Worm (Caenorhabditis elegans): Measurements from ENCODE around the gene daf-2.

The daf-2 gene

DNA sequence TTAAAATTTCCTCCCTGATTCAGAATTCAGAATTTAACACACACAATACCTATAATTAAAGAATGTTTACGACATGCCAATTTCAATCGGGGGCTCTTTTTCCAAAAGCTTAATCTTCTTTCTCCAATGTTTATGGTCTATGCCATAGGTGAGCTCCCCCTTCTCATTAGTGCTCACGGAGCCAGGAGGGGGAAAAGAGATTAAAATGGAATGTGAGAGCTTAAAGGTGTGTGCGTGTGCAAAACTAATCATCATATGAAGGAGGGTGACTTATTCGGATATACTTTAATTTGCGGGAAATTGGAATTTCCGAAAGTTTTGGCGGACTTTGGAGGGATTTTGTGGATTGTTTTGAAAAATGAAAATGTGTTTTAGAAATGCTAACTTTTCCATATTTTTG is 57.6 kb downstream of the daf-2 start:
- no peak for TF ChIP-seq fos-1 (tag; optimal IDR thresholded peaks at IDR 0.05)
- no peak for TF ChIP-seq lsy-12 (tag; optimal IDR thresholded peaks at IDR 0.05)
- no peak for TF ChIP-seq nhr-77 (tag; optimal IDR thresholded peaks at IDR 0.05)
- TF ChIP-seq nhr-11 (tag; optimal IDR thresholded peaks at IDR 0.05) = no peak

DNA sequence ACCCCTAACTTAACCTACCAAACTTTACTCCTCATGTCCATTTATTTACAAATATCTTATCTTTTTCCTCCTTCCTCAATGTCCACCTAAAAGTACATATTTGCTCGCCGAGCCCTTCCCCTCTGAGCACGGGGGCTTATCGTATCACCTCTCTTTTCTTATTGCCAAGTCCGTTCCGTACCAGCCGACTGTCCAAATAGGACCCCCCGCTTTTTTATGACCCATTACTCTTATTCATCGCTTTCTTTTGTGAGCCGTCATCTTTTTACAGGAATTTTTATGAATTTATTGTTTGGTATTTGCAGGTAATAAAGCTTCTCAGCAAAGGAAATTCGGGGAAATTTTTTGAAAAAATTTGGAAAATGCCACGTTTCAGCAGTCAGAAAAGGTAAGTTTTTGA is 58.5 kb downstream of the daf-2 start, which contains the start of gene Y55D5A.1:
Gene Y55D5A.1, plus strand, starts transcription at position 301 of the 400 bp plus-strand sequence.
- no peak for TF ChIP-seq nhr-11 (tag; optimal IDR thresholded peaks at IDR 0.05)
- no peak for TF ChIP-seq elt-1 (tag; optimal IDR thresholded peaks at IDR 0.05)
- TF ChIP-seq tbx-2 (tag; optimal IDR thresholded peaks at IDR 0.05) = no peak
- peak; percentile 19 for TF ChIP-seq pha-4 (tag; optimal IDR thresholded peaks at IDR 0.05)

DNA sequence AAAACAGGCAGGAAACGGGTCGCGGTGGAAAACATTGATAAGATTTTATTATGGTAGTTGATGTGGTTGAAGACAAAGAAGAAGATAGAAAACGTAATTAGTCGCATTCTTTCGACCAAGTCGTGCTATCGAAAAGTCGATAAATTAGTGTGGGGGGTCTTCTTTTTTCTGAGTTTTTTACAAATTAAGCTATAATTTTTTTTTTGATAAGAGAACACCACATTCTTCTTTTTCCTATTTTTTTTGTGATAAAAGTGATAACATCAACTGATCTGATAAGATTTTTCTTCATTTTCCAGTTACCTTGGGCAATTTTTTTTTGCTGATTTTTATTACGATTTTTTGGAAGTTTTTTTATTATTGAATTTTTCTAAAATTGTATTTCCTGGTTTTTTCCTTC is 59.7 kb downstream of the daf-2 start:
- TF ChIP-seq egl-27 (tag; optimal IDR thresholded peaks at IDR 0.05) (no peak), elt-2 (tag; optimal IDR thresholded peaks at IDR 0.05) (peak; percentile 55)

DNA sequence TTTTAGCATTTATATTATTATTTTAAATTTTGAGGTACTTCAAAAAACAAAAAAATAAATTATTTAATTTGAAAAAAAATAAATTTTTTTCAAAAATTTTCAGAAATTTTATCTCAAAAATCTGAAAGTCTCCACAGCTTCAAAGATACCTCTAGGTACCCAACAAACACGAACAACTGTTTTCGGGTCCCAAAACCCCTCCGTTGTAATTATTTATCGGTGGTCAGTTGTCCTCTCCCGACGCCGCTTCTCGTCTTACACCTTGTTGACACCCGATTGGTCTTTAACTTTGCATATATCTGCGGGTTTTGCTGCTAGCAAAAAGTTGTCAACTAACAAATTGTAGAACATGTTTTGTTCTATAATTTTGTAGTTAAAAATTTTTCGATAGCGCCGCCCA is 64.5 kb downstream of the daf-2 start:
- TF ChIP-seq nhr-43 (tag; optimal IDR thresholded peaks at IDR 0.05; ENCODE audit: poor library complexity, severe bottlenecking) = no peak
- no peak for TF ChIP-seq nhr-77 (tag; optimal IDR thresholded peaks at IDR 0.05)
- no peak for TF ChIP-seq mdl-1 (tag; optimal IDR thresholded peaks at IDR 0.05)
- no peak for TF ChIP-seq fkh-2 (tag; optimal IDR thresholded peaks at IDR 0.05)
- TF ChIP-seq lin-39 (tag; optimal IDR thresholded peaks at IDR 0.05) = no peak
- TF ChIP-seq ztf-11 (tag; optimal IDR thresholded peaks at IDR 0.05) = no peak
- no peak for TF ChIP-seq hmg-11 (tag; optimal IDR thresholded peaks at IDR 0.05)
- no peak for TF ChIP-seq unc-39 (tag; optimal IDR thresholded peaks at IDR 0.05)
- TF ChIP-seq nhr-237 (tag; optimal IDR thresholded peaks at IDR 0.05) = no peak
- no peak for TF ChIP-seq elt-2 (tag; optimal IDR thresholded peaks at IDR 0.05)
- TF ChIP-seq ceh-82 (tag; optimal IDR thresholded peaks at IDR 0.05) = no peak
- no peak for TF ChIP-seq pqm-1 (tag; optimal IDR thresholded peaks at IDR 0.05)
- TF ChIP-seq nhr-11 (tag; optimal IDR thresholded peaks at IDR 0.05) = no peak
- TF ChIP-seq elt-3 (tag; optimal IDR thresholded peaks at IDR 0.05) = no peak

DNA sequence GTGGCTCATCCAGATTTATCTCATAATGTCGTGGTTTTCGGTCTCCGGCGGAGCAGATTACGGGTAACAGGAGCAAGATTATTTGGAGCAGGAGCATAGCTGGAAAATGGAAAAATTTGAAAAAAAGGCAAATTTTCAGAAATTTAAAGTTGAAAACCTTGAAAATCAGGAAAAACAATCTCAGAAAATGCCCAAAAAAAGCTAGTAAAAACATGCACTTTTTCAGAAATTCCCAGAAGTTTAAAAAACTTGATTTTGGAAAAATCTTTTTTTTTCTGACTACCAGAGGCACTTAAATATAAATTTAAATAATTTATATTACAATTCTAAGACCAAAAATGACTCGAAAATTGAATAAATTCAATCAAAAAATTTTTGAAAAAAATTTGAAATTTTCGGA is 65.0 kb downstream of the daf-2 start, which contains the start of gene Y55D5A.3:
Gene Y55D5A.3, minus strand, starts transcription at position 101 of the 400 bp plus-strand sequence.
- TF ChIP-seq tbx-2 (tag; optimal IDR thresholded peaks at IDR 0.05) (no peak), nfya-1 (tag; optimal IDR thresholded peaks at IDR 0.05; ENCODE audit: insufficient read depth) (no peak), elt-3 (tag; optimal IDR thresholded peaks at IDR 0.05) (no peak), nhr-28 (tag; optimal IDR thresholded peaks at IDR 0.05) (no peak), egl-27 (tag; optimal IDR thresholded peaks at IDR 0.05) (no peak), unc-62 (GFP tag; optimal IDR thresholded peaks at IDR 0.05) (no peak), jun-1 (tag; optimal IDR thresholded peaks at IDR 0.05) (no peak), skn-1 (tag; optimal IDR thresholded peaks at IDR 0.05) (no peak), snpc-4 (tag; optimal IDR thresholded peaks at IDR 0.05) (no peak)

DNA sequence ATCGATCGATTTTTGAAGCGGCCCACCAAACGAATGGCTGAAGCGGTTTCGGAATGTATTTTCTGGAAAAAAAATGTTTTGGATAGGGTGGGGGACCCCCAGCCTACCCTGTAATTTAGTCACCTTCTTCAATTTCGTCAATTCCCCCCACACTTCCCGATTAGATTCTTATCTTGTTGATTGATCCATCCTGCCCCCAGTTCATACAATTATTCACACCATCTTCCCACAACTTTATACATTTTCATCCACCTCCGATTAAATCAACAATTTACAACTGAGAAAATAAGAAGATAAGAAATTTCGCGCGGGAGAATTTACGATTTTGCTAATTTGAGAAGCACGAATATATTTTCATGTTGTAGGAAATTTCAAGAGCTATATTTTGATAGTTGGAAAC is 67.7 kb downstream of the daf-2 start:
- TF ChIP-seq nhr-25 (tag; optimal IDR thresholded peaks at IDR 0.05) (no peak), elt-1 (tag; optimal IDR thresholded peaks at IDR 0.05) (peak; percentile 56)

DNA sequence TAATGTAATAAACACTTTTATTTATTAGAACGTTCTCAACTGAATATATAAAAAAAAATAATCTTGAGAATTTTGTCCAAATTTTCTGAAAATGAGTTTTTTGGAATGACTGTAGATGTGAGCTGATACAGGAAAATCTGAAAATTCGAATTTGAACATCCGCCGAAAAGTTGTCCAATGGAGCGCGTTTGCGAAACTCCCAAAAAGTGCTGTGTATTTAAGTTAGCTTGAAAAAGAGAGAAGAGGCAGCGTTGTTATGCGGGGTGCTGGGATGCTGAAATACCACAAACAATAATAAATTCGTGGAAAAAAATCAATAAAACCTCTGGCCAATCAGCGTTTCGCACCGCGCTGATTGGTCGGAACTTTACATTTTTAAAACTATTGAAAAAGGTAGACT is 70.4 kb downstream of the daf-2 start:
- TF ChIP-seq ama-1 (optimal IDR thresholded peaks at IDR 0.05) (no peak), nfya-1 (tag; optimal IDR thresholded peaks at IDR 0.05; ENCODE audit: insufficient read depth) (peak; percentile 30)

DNA sequence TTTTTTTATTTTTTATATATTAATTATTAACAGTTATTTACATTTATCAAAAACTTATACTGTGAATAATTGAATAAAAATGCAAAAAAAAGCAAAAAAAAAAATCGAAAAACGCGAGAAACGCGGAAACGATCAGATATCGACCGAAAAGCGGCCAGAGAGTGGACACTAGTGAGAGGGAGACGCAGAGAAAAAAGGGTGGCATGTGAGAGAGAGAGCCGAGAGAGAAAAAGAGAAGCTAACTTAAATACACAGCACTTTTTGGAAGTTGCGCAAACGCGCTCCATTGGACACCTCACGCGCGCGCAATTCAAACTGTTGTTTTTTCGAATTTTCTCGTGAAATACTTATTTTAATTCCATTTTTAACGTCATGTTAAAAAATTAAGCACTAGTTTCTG is 74.2 kb downstream of the daf-2 start:
- TF ChIP-seq nhr-25 (tag; optimal IDR thresholded peaks at IDR 0.05) (peak; percentile 46), fkh-10 (GFP tag; optimal IDR thresholded peaks at IDR 0.05) (no peak), nhr-11 (tag; optimal IDR thresholded peaks at IDR 0.05) (peak; percentile 3), unc-39 (tag; optimal IDR thresholded peaks at IDR 0.05) (no peak), nhr-43 (tag; optimal IDR thresholded peaks at IDR 0.05; ENCODE audit: poor library complexity, severe bottlenecking) (peak; percentile 78), snpc-4 (tag; optimal IDR thresholded peaks at IDR 0.05) (peak; percentile 21), nfya-1 (tag; optimal IDR thresholded peaks at IDR 0.05; ENCODE audit: insufficient read depth) (peak; percentile 87), nhr-77 (tag; optimal IDR thresholded peaks at IDR 0.05) (no peak), lsy-12 (tag; optimal IDR thresholded peaks at IDR 0.05) (peak; percentile 34), ZK546.5 (tag; optimal IDR thresholded peaks at IDR 0.05) (no peak), mml-1 (tag; optimal IDR thresholded peaks at IDR 0.05) (no peak), fkh-2 (tag; optimal IDR thresholded peaks at IDR 0.05) (no peak), aly-2 (tag; optimal IDR thresholded peaks at IDR 0.05) (no peak), fos-1 (tag; optimal IDR thresholded peaks at IDR 0.05) (no peak), nhr-12 (tag; optimal IDR thresholded peaks at IDR 0.05) (no peak), sea-2 (GFP tag; optimal IDR thresholded peaks at IDR 0.05) (no peak), eor-1 (tag; optimal IDR thresholded peaks at IDR 0.05) (no peak), ceh-28 (tag; optimal IDR thresholded peaks at IDR 0.05) (peak; percentile 82), elt-2 (tag; optimal IDR thresholded peaks at IDR 0.05) (peak; percentile 61), R02D3.7 (tag; optimal IDR thresholded peaks at IDR 0.05) (peak; percentile 64), tbx-2 (tag; optimal IDR thresholded peaks at IDR 0.05) (peak; percentile 24), egl-5 (tag; optimal IDR thresholded peaks at IDR 0.05) (peak; percentile 20), lin-39 (tag; optimal IDR thresholded peaks at IDR 0.05) (peak; percentile 68)

All from whole organism, L3 larva.